Fruit fly (Drosophila melanogaster): ENCODE measurements around the gene Ucp4B.

Ucp4B gene

dm6 chr2L:5997609-5998229 lies 28.1 kb downstream of the Ucp4B start (continued):
- TF ChIP-seq Nf-YB (GFP tag; optimal IDR thresholded peaks at IDR 0.05), result peak; percentile 39
- TF ChIP-seq ac (GFP tag; optimal IDR thresholded peaks at IDR 0.05), result peak; percentile 6
- TF ChIP-seq CG16779 (GFP tag; IDR thresholded peaks at IDR 0.05), result no peak
- TF ChIP-seq da (GFP tag; optimal IDR thresholded peaks at IDR 0.05), result no peak
- TF ChIP-seq CG1233 (GFP tag; optimal IDR thresholded peaks at IDR 0.05), result peak; percentile 73
- TF ChIP-seq pnt (GFP tag; optimal IDR thresholded peaks at IDR 0.05), result no peak
- TF ChIP-seq CG9437 (GFP tag; optimal IDR thresholded peaks at IDR 0.05), result peak; percentile 6
- no peak for TF ChIP-seq CG12236 (GFP tag; optimal IDR thresholded peaks at IDR 0.05)
- TF ChIP-seq H2.0 (GFP tag; IDR thresholded peaks at IDR 0.05), result no peak
- peak; percentile 46 for TF ChIP-seq CG6254 (GFP tag; optimal IDR thresholded peaks at IDR 0.05)
- TF ChIP-seq hb (GFP tag; IDR thresholded peaks at IDR 0.05; ENCODE audit: partially characterized antibody), result no peak
- 0 out of 2 replicates have a peak, but pooled peaks have one; percentile 3 for TF ChIP-seq aop (GFP tag; IDR thresholded peaks at IDR 0.05)
- no peak for TF ChIP-seq CG12769 (tag; optimal IDR thresholded peaks at IDR 0.05)
- TF ChIP-seq Sry-β (GFP tag; optimal IDR thresholded peaks at IDR 0.05), result peak; percentile 45
- TF ChIP-seq CG11723 (GFP tag; optimal IDR thresholded peaks at IDR 0.05), result peak; percentile 78
- no peak for TF ChIP-seq Pdp1 (GFP tag; optimal IDR thresholded peaks at IDR 0.05)
- no peak for TF ChIP-seq ap (GFP tag; IDR thresholded peaks at IDR 0.05)
- TF ChIP-seq CG30403 (GFP tag; optimal IDR thresholded peaks at IDR 0.05), result no peak
- TF ChIP-seq CG18476 (GFP tag; optimal IDR thresholded peaks at IDR 0.05), result no peak
- TF ChIP-seq CG6765 (GFP tag; optimal IDR thresholded peaks at IDR 0.05), result peak; percentile 82
- no peak for TF ChIP-seq CG5953 (GFP tag; IDR thresholded peaks at IDR 0.05)
- TF ChIP-seq Dbx (GFP tag; IDR thresholded peaks at IDR 0.05), result peak; percentile 32; the same call in 1 of the 3 replicates
- no peak for TF ChIP-seq CG11696 (GFP tag; IDR thresholded peaks at IDR 0.05)
- peak; percentile 34 for TF ChIP-seq Oli (tag; optimal IDR thresholded peaks at IDR 0.05)
- no peak for TF ChIP-seq CG4424 (GFP tag; optimal IDR thresholded peaks at IDR 0.05)
- TF ChIP-seq CG18764 (GFP tag; optimal IDR thresholded peaks at IDR 0.05), result no peak
- no peak for TF ChIP-seq Myb (GFP tag; optimal IDR thresholded peaks at IDR 0.05)
- no peak for TF ChIP-seq tna (GFP tag; IDR thresholded peaks at IDR 0.05; ENCODE audit: partially characterized antibody)
- peak; percentile 34; the same call in 1 of the 2 replicates for TF ChIP-seq gsb (GFP tag; IDR thresholded peaks at IDR 0.05)
- TF ChIP-seq Bdp1 (GFP tag; optimal IDR thresholded peaks at IDR 0.05), result no peak
- TF ChIP-seq CG15011 (GFP tag; optimal IDR thresholded peaks at IDR 0.05), result no peak
- peak; percentile 41 for TF ChIP-seq CG12391 (tag; optimal IDR thresholded peaks at IDR 0.05)
- no peak for TF ChIP-seq pfk (GFP tag; optimal IDR thresholded peaks at IDR 0.05)
- peak; percentile 10 for TF ChIP-seq CG15479 (GFP tag; optimal IDR thresholded peaks at IDR 0.05)
- TF ChIP-seq CG2199 (GFP tag; IDR thresholded peaks at IDR 0.05), result no peak
- TF ChIP-seq ranshi (GFP tag; IDR thresholded peaks at IDR 0.05), result peak; percentile 23; the same call in 1 of the 2 replicates
- TF ChIP-seq HLH4C (GFP tag; IDR thresholded peaks at IDR 0.05; ENCODE audit: partially characterized antibody), result no peak
- peak in 1 of 2 experiments; percentile 51 for TF ChIP-seq Eip74EF (GFP tag; optimal IDR thresholded peaks at IDR 0.05)
- TF ChIP-seq CG33213 (GFP tag; optimal IDR thresholded peaks at IDR 0.05), result no peak
- TF ChIP-seq emc (GFP tag; optimal IDR thresholded peaks at IDR 0.05), result no peak
- no peak for TF ChIP-seq prd (optimal IDR thresholded peaks at IDR 0.05)
- TF ChIP-seq prd (GFP tag; IDR thresholded peaks at IDR 0.05), result no peak
- TF ChIP-seq pb (GFP tag; optimal IDR thresholded peaks at IDR 0.05), result peak; percentile 46
- peak; percentile 64 for TF ChIP-seq CG17385 (GFP tag; optimal IDR thresholded peaks at IDR 0.05)
- peak; percentile 20 for TF ChIP-seq tap (tag; optimal IDR thresholded peaks at IDR 0.05)
- TF ChIP-seq inv (GFP tag; IDR thresholded peaks at IDR 0.05; ENCODE audit: partially characterized antibody), result no peak
- peak; percentile 73 for TF ChIP-seq CG12219 (GFP tag; optimal IDR thresholded peaks at IDR 0.05)
- 0 out of 2 replicates have a peak, but pooled peaks have one; percentile 8 for TF ChIP-seq CG14441 (GFP tag; IDR thresholded peaks at IDR 0.05)
- no peak for TF ChIP-seq Sox102F (GFP tag; optimal IDR thresholded peaks at IDR 0.05)
- no peak for TF ChIP-seq Kr (GFP tag; optimal IDR thresholded peaks at IDR 0.05)

All from whole organism, embryonic.